Worm (Caenorhabditis elegans) whole organism, L3 larva: Measurements from ENCODE around the gene F53H4.4.

ENCODE experiments used
- aly-2 ChIP-seq: fragments of 150-350 bp; optimal IDR thresholded peaks from 2 replicates; lab custom pipeline; 2014; ENCODE audit warnings: missing biosample characterization, missing genetic modification characterization
- ama-1 ChIP-seq: fragments of 150-350 bp; optimal IDR thresholded peaks from 2 replicates; lab custom pipeline; 2018
- egl-5 ChIP-seq: fragments of 150-350 bp; optimal IDR thresholded peaks from 2 replicates; lab custom pipeline; 2017; ENCODE audit warnings: missing biosample characterization, missing genetic modification reagents, missing genetic modification characterization, inconsistent platforms
- elt-3 ChIP-seq, 3 experiments: fragments of 150-350 bp in 1 of 3; sonication (generic microtip) in 2 of 3; optimal IDR thresholded peaks; 2 replicates in 2 of 3; 4 replicates in 1 of 3; lab custom pipeline; 2014 to 2017; ENCODE audit warnings: missing biosample characterization in 3 of 3, missing genetic modification characterization in 3 of 3
- fkh-2 ChIP-seq: fragments of 150-350 bp; optimal IDR thresholded peaks from 2 replicates; lab custom pipeline; 2014; ENCODE audit warnings: missing biosample characterization, missing genetic modification reagents, missing genetic modification characterization
- fos-1 ChIP-seq: fragments of 150-350 bp; optimal IDR thresholded peaks from 2 replicates; lab custom pipeline; 2014; ENCODE audit warnings: missing biosample characterization, missing genetic modification characterization
- nhr-11 ChIP-seq: fragments of 150-350 bp; optimal IDR thresholded peaks from 2 replicates; lab custom pipeline; 2014; ENCODE audit warnings: missing biosample characterization, missing genetic modification characterization
- nhr-12 ChIP-seq: fragments of 150-350 bp; optimal IDR thresholded peaks from 2 replicates; lab custom pipeline; 2014; ENCODE audit warnings: missing biosample characterization, missing genetic modification characterization
- nhr-237 ChIP-seq: fragments of 150-350 bp; optimal IDR thresholded peaks from 2 replicates; lab custom pipeline; 2014; ENCODE audit warnings: missing biosample characterization, missing genetic modification characterization
- nhr-25 ChIP-seq: sonication (generic microtip); optimal IDR thresholded peaks from 2 replicates; lab custom pipeline; 2017; ENCODE audit warnings: missing biosample characterization, missing genetic modification characterization
- nhr-77 ChIP-seq: fragments of 150-350 bp; optimal IDR thresholded peaks from 2 replicates; lab custom pipeline; 2014; ENCODE audit warnings: missing biosample characterization, missing genetic modification characterization
- skn-1 ChIP-seq: fragments of 150-350 bp; optimal IDR thresholded peaks from 2 replicates; lab custom pipeline; 2014; ENCODE audit warnings: missing biosample characterization, missing genetic modification characterization

- TF ChIP-seq fos-1 (tag; lab: Kevin White, UChicago) (no peak), ama-1 (lab: Kevin White, UChicago) (no peak), aly-2 (tag; lab: Kevin White, UChicago) (no peak), egl-5 (tag; lab: Kevin White, UChicago) (no peak), nhr-12 (no peak), nhr-237 (tag; lab: Kevin White, UChicago) (no peak), elt-3 (tag; optimal IDR thresholded peaks at IDR 0.05; lab: Kevin White, UChicago) (no peak), nhr-25 (tag; lab: Kevin White, UChicago) (no peak), fkh-2 (tag; lab: Kevin White, UChicago) (no peak), skn-1 (no peak), nhr-77 (no peak), nhr-11 (no peak)
Observed at ce11 chrX:15851013-15851412, 15.2 kb upstream of the F53H4.4 start.
